Fruit fly (Drosophila melanogaster) whole organism, wandering third instar larva: ENCODE results near the gene CG43679.

Experiments
- Abd-B ChIP-seq: fragments of >200 bp; optimal IDR thresholded peaks from 2 replicates; lab custom pipeline; 2017; ENCODE audit warnings: missing biosample characterization, missing genetic modification characterization
- CG32264 ChIP-seq: fragments of 200-800 bp; sonication (Bioruptor generic); optimal IDR thresholded peaks from 2 replicates; lab custom pipeline; 2016; ENCODE audit warnings: missing biosample characterization, missing genetic modification characterization
- CG9705 ChIP-seq: fragments of 200-800 bp; sonication (Bioruptor generic); optimal IDR thresholded peaks from 2 replicates; lab custom pipeline; 2018; ENCODE audit warnings: missing biosample characterization, mild to moderate bottlenecking, missing genetic modification characterization
- CrebA ChIP-seq: fragments of 200-800 bp; sonication (Bioruptor generic); optimal IDR thresholded peaks from 2 replicates; lab custom pipeline; 2016; ENCODE audit warnings: missing biosample characterization, mild to moderate bottlenecking, missing genetic modification characterization, borderline replicate concordance
- Dfd ChIP-seq: fragments of >200 bp; optimal IDR thresholded peaks from 2 replicates; lab custom pipeline; 2017; ENCODE audit warnings: missing biosample characterization, missing genetic modification characterization
- Dif ChIP-seq: fragments of 200-275, 200-300 bp; sonication (Bioruptor generic); optimal IDR thresholded peaks from 2 replicates; lab custom pipeline; 2018; ENCODE audit warnings: missing biosample characterization, missing genetic modification characterization; ENCODE audit not compliant: partially characterized antibody
- GATAd ChIP-seq: sonication (Bioruptor generic); optimal IDR thresholded peaks from 2 replicates; lab custom pipeline; 2016; ENCODE audit warnings: missing biosample characterization, missing genetic modification characterization
- HLH106 ChIP-seq: fragments of 200-800 bp; optimal IDR thresholded peaks from 3 replicates; lab custom pipeline; 2019; ENCODE audit warnings: missing biosample characterization, mild to moderate bottlenecking, missing genetic modification characterization, moderate library complexity
- Hnf4 ChIP-seq: fragments of 200-800 bp; sonication (Bioruptor generic); optimal IDR thresholded peaks from 2 replicates; lab custom pipeline; 2016; ENCODE audit warnings: missing biosample characterization, mild to moderate bottlenecking, missing genetic modification characterization
- Hr78 ChIP-seq: fragments of >200 bp; optimal IDR thresholded peaks from 2 replicates; lab custom pipeline; 2017; ENCODE audit warnings: missing biosample characterization, missing genetic modification characterization
- Hr83 ChIP-seq: fragments of 200-300 bp; sonication (Bioruptor generic); optimal IDR thresholded peaks from 2 replicates; lab custom pipeline; 2016; ENCODE audit warnings: missing biosample characterization, mild to moderate bottlenecking, missing genetic modification characterization, moderate library complexity; ENCODE audit not compliant: poor library complexity, severe bottlenecking
- Jra ChIP-seq: sonication (Bioruptor generic); optimal IDR thresholded peaks from 2 replicates; lab custom pipeline; 2016; ENCODE audit warnings: missing biosample characterization, missing genetic modification characterization
- Mio ChIP-seq: sonication (Bioruptor generic); optimal IDR thresholded peaks from 2 replicates; lab custom pipeline; 2016; ENCODE audit warnings: missing biosample characterization, missing genetic modification characterization
- Myc ChIP-seq: fragments of >200 bp; optimal IDR thresholded peaks from 2 replicates; lab custom pipeline; 2017
- N ChIP-seq: fragments of >200 bp; optimal IDR thresholded peaks from 2 replicates; lab custom pipeline; 2018; ENCODE audit warnings: missing biosample characterization, missing external identifiers, missing genetic modification characterization
- OdsH ChIP-seq: fragments of 200-800 bp; sonication (Bioruptor generic); optimal IDR thresholded peaks from 2 replicates; lab custom pipeline; 2016; ENCODE audit warnings: missing biosample characterization, mild to moderate bottlenecking, missing genetic modification characterization
- Rel ChIP-seq, 2 experiments: fragments of 200-800 bp; sonication (Bioruptor generic) in 1 of 2; optimal IDR thresholded peaks; 2 replicates in 1 of 2; 3 replicates in 1 of 2; lab custom pipeline; 2016 to 2019; ENCODE audit warnings: mild to moderate bottlenecking in 2 of 2, missing biosample characterization in 2 of 2, missing genetic modification characterization in 2 of 2, moderate library complexity in 1 of 2
- Sp1 ChIP-seq: fragments of 200-800 bp; sonication (Bioruptor generic); optimal IDR thresholded peaks from 3 replicates; lab custom pipeline; 2019; ENCODE audit warnings: missing biosample characterization, mild to moderate bottlenecking, missing genetic modification characterization, moderate library complexity
- Vsx2 ChIP-seq: fragments of 200-300, 225-300 bp; sonication (Bioruptor generic); optimal IDR thresholded peaks from 2 replicates; lab custom pipeline; 2018; ENCODE audit warnings: missing biosample characterization, missing genetic modification characterization; ENCODE audit not compliant: partially characterized antibody
- br ChIP-seq: fragments of 200-800 bp; sonication (Bioruptor generic); optimal IDR thresholded peaks from 2 replicates; lab custom pipeline; 2016; ENCODE audit warnings: missing biosample characterization, missing genetic modification characterization
- brk ChIP-seq: fragments of 200-800 bp; sonication (Bioruptor generic); optimal IDR thresholded peaks from 2 replicates; lab custom pipeline; 2016; ENCODE audit warnings: missing biosample characterization, mild to moderate bottlenecking, missing genetic modification characterization
- dl ChIP-seq, 2 experiments: fragments of 175-275, 200-275 bp in 1 of 2; fragments of 200-275 bp in 1 of 2; sonication (Bioruptor generic); optimal IDR thresholded peaks; lab custom pipeline; 2018; ENCODE audit warnings: mild to moderate bottlenecking in 2 of 2, missing biosample characterization in 2 of 2, missing genetic modification characterization in 2 of 2, moderate library complexity in 2 of 2; ENCODE audit not compliant: partially characterized antibody in 2 of 2, insufficient read depth in 1 of 2
- dmrt93B ChIP-seq: fragments of 200-800 bp; sonication (Bioruptor generic); optimal IDR thresholded peaks from 2 replicates; lab custom pipeline; 2018; ENCODE audit warnings: missing biosample characterization, mild to moderate bottlenecking, missing genetic modification characterization
- dsf ChIP-seq: sonication (Bioruptor generic); optimal IDR thresholded peaks from 2 replicates; lab custom pipeline; 2016; ENCODE audit warnings: missing biosample characterization, missing genetic modification characterization, borderline replicate concordance
- ey ChIP-seq: fragments of 200-800 bp; sonication (Bioruptor generic); optimal IDR thresholded peaks from 2 replicates; lab custom pipeline; 2016; ENCODE audit warnings: missing biosample characterization, missing genetic modification characterization
- foxo ChIP-seq, 2 experiments: fragments of 200-800 bp; sonication (Bioruptor generic); optimal IDR thresholded peaks; 2 replicates in 1 of 2; 3 replicates in 1 of 2; lab custom pipeline; 2016 to 2017; ENCODE audit warnings: missing biosample characterization in 2 of 2, missing genetic modification characterization in 2 of 2
- fru ChIP-seq: fragments of 200-800 bp; sonication (Bioruptor generic); optimal IDR thresholded peaks from 3 replicates; lab custom pipeline; 2016; ENCODE audit warnings: missing biosample characterization, mild to moderate bottlenecking, missing genetic modification characterization
- h ChIP-seq: fragments of 200-800 bp; sonication (Bioruptor generic); optimal IDR thresholded peaks from 3 replicates; lab custom pipeline; 2016; ENCODE audit warnings: missing biosample characterization, mild to moderate bottlenecking, missing genetic modification characterization
- jim ChIP-seq: fragments of 175-275, 200-325 bp; sonication (Bioruptor generic); optimal IDR thresholded peaks from 2 replicates; lab custom pipeline; 2016; ENCODE audit warnings: missing biosample characterization, mild to moderate bottlenecking, missing genetic modification characterization
- pan ChIP-seq: fragments of >200 bp; optimal IDR thresholded peaks from 2 replicates; lab custom pipeline; 2017
- psq ChIP-seq: fragments of 200-800 bp; sonication (Bioruptor generic); optimal IDR thresholded peaks from 3 replicates; lab custom pipeline; 2017; ENCODE audit warnings: missing biosample characterization, mild to moderate bottlenecking, missing genetic modification characterization, moderate library complexity
- sv ChIP-seq: fragments of 200-800 bp; sonication (Bioruptor generic); optimal IDR thresholded peaks from 3 replicates; lab custom pipeline; 2016; ENCODE audit warnings: missing biosample characterization, missing genetic modification characterization
- tai ChIP-seq: sonication (Bioruptor generic); optimal IDR thresholded peaks from 2 replicates; lab custom pipeline; 2016; ENCODE audit warnings: missing biosample characterization, missing genetic modification characterization
- usp ChIP-seq: fragments of >200 bp; optimal IDR thresholded peaks from 2 replicates; lab custom pipeline; 2017; ENCODE audit warnings: missing biosample characterization, missing genetic modification characterization

The CG43679 gene

DNA sequence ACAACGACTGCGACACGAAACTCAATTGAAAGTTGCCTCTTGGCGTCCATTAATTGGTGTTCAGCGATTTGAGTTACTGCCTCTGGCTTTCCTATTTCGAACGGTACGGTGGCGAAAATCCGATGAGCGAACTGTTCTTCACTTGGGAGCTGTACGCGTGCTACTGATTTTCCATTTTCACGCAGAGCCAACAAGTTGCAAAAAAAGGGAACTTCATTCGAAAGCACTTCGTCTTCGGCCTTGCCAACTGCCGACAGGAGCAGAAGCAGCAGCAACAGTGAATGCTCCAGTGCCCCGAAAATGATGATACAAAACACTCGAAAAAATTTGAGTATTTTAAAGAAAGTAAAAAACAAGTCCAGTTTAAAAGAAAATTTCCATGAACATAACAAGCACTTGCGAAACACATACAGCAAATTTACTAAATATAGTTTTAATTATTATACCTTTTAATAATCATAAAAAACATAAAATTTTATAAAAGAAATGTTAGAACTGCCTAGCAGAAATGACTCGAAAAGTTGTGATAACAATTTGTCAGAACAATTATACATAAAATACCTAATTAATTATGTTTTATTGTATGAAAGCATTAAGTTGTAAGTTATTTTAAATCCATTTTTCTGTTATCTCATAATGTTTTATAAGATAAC, 17.0 kb downstream of the CG43679 start:
- TF ChIP-seq foxo (GFP tag; optimal IDR thresholded peaks at IDR 0.05; lab: Kevin White, UChicago) (peak in 1 of 2 experiments; percentile 0), h (GFP tag; lab: Kevin White, UChicago) (no peak), tai (GFP tag; lab: Kevin White, UChicago) (no peak), HLH106 (peak; percentile 19)

DNA sequence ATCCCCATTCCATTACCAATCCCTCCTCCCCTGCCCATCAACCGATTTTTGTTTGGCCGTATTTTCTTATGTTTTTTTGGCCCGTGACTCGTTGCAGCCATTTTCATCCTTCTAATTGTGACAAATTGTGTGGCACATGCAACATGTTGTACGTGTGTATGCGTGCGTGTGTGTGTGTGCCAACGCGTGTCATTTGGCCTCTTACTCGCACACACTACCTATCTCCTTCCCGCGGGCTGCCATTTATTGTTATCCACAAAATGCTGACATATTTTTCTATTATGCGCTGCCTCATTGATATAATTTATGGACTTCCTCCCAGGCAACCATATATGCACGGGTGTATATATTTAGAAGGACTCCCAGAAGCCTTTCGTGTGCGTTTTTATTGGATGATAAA, 19.5 kb downstream of the CG43679 start:
- TF ChIP-seq Dfd (GFP tag; lab: Kevin White, UChicago) (peak; percentile 3), Rel (GFP tag; optimal IDR thresholded peaks at IDR 0.05; lab: Kevin White, UChicago) (no peak), Rel (tag; optimal IDR thresholded peaks at IDR 0.05; lab: Kevin White, UChicago) (no peak)

DNA sequence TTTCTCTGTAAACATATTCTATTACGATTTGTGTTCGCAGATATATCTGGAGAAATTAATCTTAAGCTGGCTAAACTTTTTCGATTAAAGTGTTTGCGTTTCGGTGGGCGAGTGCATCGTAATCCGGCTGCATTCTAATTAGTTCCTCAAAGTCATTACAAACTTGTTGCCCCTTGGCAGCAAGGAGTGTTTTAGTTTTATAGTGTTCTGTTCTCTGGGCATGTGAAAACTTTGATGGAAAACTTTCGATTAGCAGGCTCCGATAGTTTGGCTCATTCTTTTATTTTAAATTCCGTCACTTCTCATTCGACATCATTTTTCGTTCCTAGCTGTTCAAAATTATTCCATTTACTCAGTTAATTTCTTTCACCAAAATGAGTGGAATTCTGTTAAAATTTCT, 28.0 kb downstream of the CG43679 start, which contains the start of gene CG32148:
Gene CG32148 (plus strand): TSS at position 301 of the 400 bp plus-strand sequence.
- no peak for TF ChIP-seq fru (GFP tag; lab: Kevin White, UChicago)
- TF ChIP-seq Mio (GFP tag; lab: Kevin White, UChicago) = no peak
- no peak for TF ChIP-seq CG9705 (GFP tag; lab: Kevin White, UChicago)

DNA sequence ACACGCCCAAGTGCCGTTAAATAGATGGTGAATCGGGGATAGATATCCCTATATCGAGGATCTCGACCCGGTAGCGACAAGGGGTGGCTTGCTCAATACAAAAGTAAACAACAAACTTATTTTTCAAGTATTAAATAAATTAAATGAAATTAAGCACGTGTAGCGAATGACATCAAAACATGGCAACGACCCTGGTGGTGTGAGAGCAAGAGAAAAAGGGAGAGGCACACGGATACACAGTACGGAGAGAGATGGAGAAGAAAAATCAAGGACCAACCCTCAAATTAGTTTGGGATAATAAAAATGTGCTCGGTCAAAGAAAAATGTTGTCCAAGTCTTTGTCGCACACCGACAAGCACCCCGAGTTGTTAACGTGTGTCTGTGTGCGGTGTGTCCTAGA, 30.2 kb downstream of the CG43679 start:
- TF ChIP-seq N (GFP tag; lab: Kevin White, UChicago) (no peak), Abd-B (GFP tag; lab: Kevin White, UChicago) (no peak), jim (GFP tag; lab: Kevin White, UChicago) (no peak), fru (GFP tag; lab: Kevin White, UChicago) (no peak), sv (GFP tag; lab: Kevin White, UChicago) (no peak), psq (GFP tag; lab: Kevin White, UChicago) (no peak), Rel (GFP tag; optimal IDR thresholded peaks at IDR 0.05; lab: Kevin White, UChicago) (no peak), Rel (tag; optimal IDR thresholded peaks at IDR 0.05; lab: Kevin White, UChicago) (no peak), Hr83 (GFP tag; lab: Kevin White, UChicago) (no peak), h (GFP tag; lab: Kevin White, UChicago) (no peak), Jra (GFP tag; lab: Kevin White, UChicago) (no peak), tai (GFP tag; lab: Kevin White, UChicago) (no peak), Dif (GFP tag; lab: Kevin White, UChicago) (no peak), CG32264 (GFP tag; lab: Kevin White, UChicago) (no peak), dsf (GFP tag; lab: Kevin White, UChicago) (no peak), OdsH (GFP tag; lab: Kevin White, UChicago) (no peak), ey (GFP tag; lab: Kevin White, UChicago) (no peak), HLH106 (no peak)

DNA sequence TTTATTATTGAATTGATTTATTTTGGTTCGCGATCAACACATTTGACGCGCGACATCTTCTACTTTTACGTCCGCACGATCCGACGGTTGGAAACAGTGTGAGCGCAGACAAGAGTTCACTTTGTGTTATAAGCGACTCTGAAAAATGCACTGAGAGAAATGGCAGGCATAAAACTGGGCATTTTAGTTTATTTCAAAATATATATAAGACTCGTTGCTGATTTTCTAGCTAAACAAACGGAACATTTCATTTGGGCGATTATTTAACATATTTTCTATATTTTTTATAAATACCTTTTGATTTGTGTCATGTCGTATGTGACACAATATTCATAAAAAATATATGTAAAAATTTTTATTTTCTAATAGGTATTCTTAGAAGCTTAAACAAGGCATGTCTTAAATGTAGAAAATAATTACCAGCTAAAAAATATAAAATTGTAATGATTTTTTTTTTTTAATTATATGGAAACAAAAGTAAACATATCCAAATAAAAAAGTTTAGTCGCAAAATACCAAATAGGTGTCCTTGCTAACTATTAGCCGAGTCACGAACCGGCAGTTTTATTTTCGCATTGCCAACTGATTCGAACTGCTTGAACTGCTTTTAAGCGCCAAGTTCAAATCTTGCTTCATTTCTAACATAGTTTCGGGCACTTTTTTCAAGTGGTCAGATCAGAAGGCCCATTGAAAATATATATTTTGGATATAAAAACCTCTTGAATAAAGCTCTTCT, 37.1 kb downstream of the CG43679 start, which contains the start of gene Reck:
Gene Reck (minus strand): TSS at position 106 of the 736 bp plus-strand sequence.
- TF ChIP-seq brk (GFP tag; lab: Kevin White, UChicago) = peak; percentile 87
- no peak for TF ChIP-seq N (GFP tag; lab: Kevin White, UChicago)
- TF ChIP-seq Hr83 (GFP tag; lab: Kevin White, UChicago) = peak; percentile 55
- TF ChIP-seq CG32264 (GFP tag; lab: Kevin White, UChicago) = peak; percentile 12
- TF ChIP-seq Hr78 (GFP tag; lab: Kevin White, UChicago) = no peak
- peak in 1 of 2 experiments; percentile 74 for TF ChIP-seq foxo (GFP tag; optimal IDR thresholded peaks at IDR 0.05; lab: Kevin White, UChicago)
- TF ChIP-seq CrebA (GFP tag; lab: Kevin White, UChicago) = peak; percentile 1
- no peak for TF ChIP-seq usp (GFP tag; lab: Kevin White, UChicago)
- peak; percentile 78 for TF ChIP-seq Myc (lab: Kevin White, UChicago)
- TF ChIP-seq dmrt93B (GFP tag; lab: Kevin White, UChicago) = no peak
- no peak for TF ChIP-seq Dif (GFP tag; lab: Kevin White, UChicago)
- TF ChIP-seq OdsH (GFP tag; lab: Kevin White, UChicago) = peak; percentile 75
- TF ChIP-seq psq (GFP tag; lab: Kevin White, UChicago) = peak; percentile 43
- TF ChIP-seq Jra (GFP tag; lab: Kevin White, UChicago) = peak; percentile 12
- no peak for TF ChIP-seq pan (lab: Kevin White, UChicago)
- TF ChIP-seq dsf (GFP tag; lab: Kevin White, UChicago) = peak; percentile 21
- TF ChIP-seq Hnf4 = peak; percentile 42
- peak; percentile 51 for TF ChIP-seq ey (GFP tag; lab: Kevin White, UChicago)
- TF ChIP-seq br (GFP tag; lab: Kevin White, UChicago) = peak; percentile 44
- TF ChIP-seq tai (GFP tag; lab: Kevin White, UChicago) = no peak
- TF ChIP-seq HLH106 = peak; percentile 55
- TF ChIP-seq Rel (GFP tag; optimal IDR thresholded peaks at IDR 0.05; lab: Kevin White, UChicago) = peak; percentile 5
- TF ChIP-seq Rel (tag; optimal IDR thresholded peaks at IDR 0.05; lab: Kevin White, UChicago) = no peak
- TF ChIP-seq h (GFP tag; lab: Kevin White, UChicago) = peak; percentile 80
- TF ChIP-seq sv (GFP tag; lab: Kevin White, UChicago) = peak; percentile 73
- peak; percentile 65 for TF ChIP-seq fru (GFP tag; lab: Kevin White, UChicago)
- no peak for TF ChIP-seq dl (GFP tag; optimal IDR thresholded peaks at IDR 0.05; lab: Kevin White, UChicago; ENCODE audit: insufficient read depth in 1 of 2, partially characterized antibody in 2 of 2)
- no peak for TF ChIP-seq Vsx2
- TF ChIP-seq Dfd (GFP tag; lab: Kevin White, UChicago) = peak; percentile 20
- peak; percentile 67 for TF ChIP-seq Sp1 (GFP tag; lab: Kevin White, UChicago)
- no peak for TF ChIP-seq GATAd (GFP tag; lab: Kevin White, UChicago)
